Fruit fly (Drosophila melanogaster) whole organism, embryonic: ENCODE data around the gene CG31952.
A peak's percentile ranks its signal among the peaks of the same experiment; 100 is the strongest.

ENCODE experiments used
- Asciz ChIP-seq: fragments of 200-800 bp; sonication (Bioruptor generic); optimal IDR thresholded peaks from 2 replicates; lab custom pipeline; 2017; ENCODE audit warnings: missing biosample characterization, mild to moderate bottlenecking, missing genetic modification characterization, missing genetic modification reagents
- Atf-2 ChIP-seq: fragments of 200-800 bp; sonication (Bioruptor generic); optimal IDR thresholded peaks from 2 replicates; lab custom pipeline; 2016; ENCODE audit warnings: missing biosample characterization, missing genetic modification characterization
- Atf3 ChIP-seq: fragments of 200-800 bp; sonication (Bioruptor generic); optimal IDR thresholded peaks from 3 replicates; lab custom pipeline; 2016; ENCODE audit warnings: missing biosample characterization, missing genetic modification characterization
- BtbVII ChIP-seq: fragments of 200-800 bp; sonication (Bioruptor generic); optimal IDR thresholded peaks from 3 replicates; lab custom pipeline; 2017; ENCODE audit warnings: missing biosample characterization, mild to moderate bottlenecking, missing genetic modification characterization
- C15 ChIP-seq: fragments of 200-800 bp; sonication (Bioruptor generic); IDR thresholded peaks from 3 replicates; pipeline ENCODE4 v1.3.6; 2022; ENCODE audit warnings: missing biosample characterization, missing genetic modification characterization
- CG11247 ChIP-seq: fragments of 200-800 bp; sonication (Bioruptor generic); IDR thresholded peaks from 2 replicates; pipeline ENCODE4 v1.3.6; 2022; ENCODE audit warnings: missing biosample characterization, missing genetic modification characterization
- CG13123 ChIP-seq: fragments of 200-800 bp; sonication (Bioruptor generic); optimal IDR thresholded peaks from 2 replicates; lab custom pipeline; 2016; ENCODE audit warnings: missing biosample characterization, missing genetic modification characterization
- CG14667 ChIP-seq: fragments of 200-800 bp; sonication (Bioruptor generic); IDR thresholded peaks from 2 replicates; pipeline ENCODE4 v1.3.6; 2022; ENCODE audit warnings: missing biosample characterization, missing genetic modification characterization
- CG1603 ChIP-seq: fragments of 200-800 bp; sonication (Bioruptor generic); optimal IDR thresholded peaks from 2 replicates; lab custom pipeline; 2019; ENCODE audit warnings: missing biosample characterization, mild to moderate bottlenecking, missing genetic modification characterization, moderate library complexity
- CG2116 ChIP-seq: fragments of 200-800 bp; sonication (Bioruptor generic); optimal IDR thresholded peaks from 3 replicates; lab custom pipeline; 2018; ENCODE audit warnings: missing biosample characterization, mild to moderate bottlenecking, missing genetic modification characterization
- CG2889 ChIP-seq: fragments of 200-800 bp; sonication (Bioruptor generic); IDR thresholded peaks from 3 replicates; pipeline ENCODE4 v1.3.6; 2022; ENCODE audit warnings: missing biosample characterization, missing genetic modification characterization
- CG31365 ChIP-seq: fragments of 200-800 bp; sonication (Bioruptor generic); optimal IDR thresholded peaks from 2 replicates; lab custom pipeline; 2018; ENCODE audit warnings: missing biosample characterization, mild to moderate bottlenecking, missing genetic modification characterization
- CG33213 ChIP-seq: fragments of 200-800 bp; sonication (Bioruptor generic); optimal IDR thresholded peaks from 3 replicates; lab custom pipeline; 2016; ENCODE audit warnings: missing biosample characterization, missing genetic modification characterization
- CG34376 ChIP-seq: fragments of 200-800 bp; sonication (Bioruptor generic); optimal IDR thresholded peaks from 2 replicates; lab custom pipeline; 2018; ENCODE audit warnings: missing biosample characterization, mild to moderate bottlenecking, missing genetic modification characterization
- CG4328 ChIP-seq: fragments of 200-800 bp; sonication (Bioruptor generic); optimal IDR thresholded peaks from 3 replicates; lab custom pipeline; 2017; ENCODE audit warnings: missing biosample characterization, missing genetic modification reagents, missing genetic modification characterization
- CG5245 ChIP-seq: fragments of 200-800 bp; sonication (Bioruptor generic); optimal IDR thresholded peaks from 3 replicates; lab custom pipeline; 2016; ENCODE audit warnings: missing biosample characterization, missing genetic modification characterization
- CG6689 ChIP-seq: fragments of 200-800 bp; sonication (Bioruptor generic); IDR thresholded peaks from 2 replicates; pipeline ENCODE4 v1.3.6; 2022; ENCODE audit warnings: missing biosample characterization, missing genetic modification characterization
- CG8281 ChIP-seq: fragments of 200-800 bp; sonication (Bioruptor generic); optimal IDR thresholded peaks from 2 replicates; lab custom pipeline; 2018; ENCODE audit warnings: missing biosample characterization, mild to moderate bottlenecking, missing genetic modification characterization, moderate library complexity
- CG9876 ChIP-seq: fragments of 200-800 bp; sonication (Bioruptor generic); optimal IDR thresholded peaks from 2 replicates; lab custom pipeline; 2016; ENCODE audit warnings: missing biosample characterization, missing genetic modification characterization
- CHES-1-like ChIP-seq: fragments of 200-800 bp; sonication (Bioruptor generic); optimal IDR thresholded peaks from 2 replicates; lab custom pipeline; 2016; ENCODE audit warnings: missing biosample characterization, missing genetic modification characterization
- Dbx ChIP-seq: fragments of 200-800 bp; sonication (Bioruptor generic); IDR thresholded peaks from 3 replicates; pipeline ENCODE4 v1.3.6; 2022; ENCODE audit warnings: missing biosample characterization, missing genetic modification characterization
- Deaf1 ChIP-seq: fragments of 200-800 bp; optimal IDR thresholded peaks from 3 replicates; lab custom pipeline; 2019; ENCODE audit warnings: missing biosample characterization, mild to moderate bottlenecking, missing genetic modification characterization, moderate library complexity
- Dek ChIP-seq: fragments of 200-800 bp; sonication (Bioruptor generic); optimal IDR thresholded peaks from 3 replicates; lab custom pipeline; 2019; ENCODE audit warnings: missing biosample characterization, mild to moderate bottlenecking, missing genetic modification characterization, moderate library complexity
- Doc3 ChIP-seq: fragments of 200-800 bp; sonication (Bioruptor generic); IDR thresholded peaks from 3 replicates; pipeline ENCODE4 v1.3.6; 2022; ENCODE audit warnings: missing biosample characterization, missing genetic modification characterization; ENCODE audit not compliant: partially characterized antibody
- Dref ChIP-seq: fragments of 200-800 bp; sonication (Bioruptor generic); IDR thresholded peaks from 2 replicates; pipeline ENCODE4 v1.3.6; 2022; ENCODE audit warnings: missing biosample characterization, missing genetic modification characterization
- E2f2 ChIP-seq: fragments of 200-800 bp; sonication (Bioruptor generic); IDR thresholded peaks from 2 replicates; pipeline ENCODE4 v1.3.6; 2022; ENCODE audit warnings: missing biosample characterization, missing genetic modification characterization
- Eip74EF ChIP-seq, 2 experiments: fragments of 200-800 bp in 1 of 2; fragments of >200 bp in 1 of 2; sonication (Bioruptor generic) in 1 of 2; optimal IDR thresholded peaks; 2 replicates each; lab custom pipeline; 2017 to 2019; ENCODE audit warnings: missing biosample characterization in 2 of 2, missing genetic modification characterization in 2 of 2, mild to moderate bottlenecking in 1 of 2, moderate library complexity in 1 of 2
- Gsc ChIP-seq: fragments of 200-800 bp; sonication (Bioruptor generic); IDR thresholded peaks from 2 replicates; pipeline ENCODE4 v1.3.6; 2022; ENCODE audit warnings: missing biosample characterization, missing genetic modification characterization
- Hr3 ChIP-seq: fragments of 200-800 bp; sonication (Bioruptor generic); optimal IDR thresholded peaks from 3 replicates; lab custom pipeline; 2016; ENCODE audit warnings: missing biosample characterization, missing genetic modification characterization
- Hsf ChIP-seq: fragments of 200-800 bp; sonication (Bioruptor generic); optimal IDR thresholded peaks from 3 replicates; lab custom pipeline; 2016; ENCODE audit warnings: missing biosample characterization, missing genetic modification characterization
- Kr ChIP-seq: fragments of 200-800 bp; sonication (Bioruptor generic); optimal IDR thresholded peaks from 2 replicates; lab custom pipeline; 2017; ENCODE audit warnings: missing biosample characterization, mild to moderate bottlenecking, missing genetic modification characterization
- Lhr ChIP-seq: fragments of 200-800 bp; sonication (Bioruptor generic); optimal IDR thresholded peaks from 3 replicates; lab custom pipeline; 2017; ENCODE audit warnings: mild to moderate bottlenecking, missing biosample characterization, missing genetic modification reagents, missing genetic modification characterization
- Lpt ChIP-seq: fragments of >200 bp; optimal IDR thresholded peaks from 2 replicates; lab custom pipeline; 2018; ENCODE audit warnings: missing biosample characterization, missing genetic modification characterization
- Mrtf ChIP-seq: fragments of 200-800 bp; sonication (Bioruptor generic); IDR thresholded peaks from 3 replicates; pipeline ENCODE4 v1.3.6; 2022; ENCODE audit warnings: missing biosample characterization, missing genetic modification characterization
- NC2α ChIP-seq: fragments of 200-800 bp; sonication (Bioruptor generic); optimal IDR thresholded peaks from 2 replicates; lab custom pipeline; 2016; ENCODE audit warnings: missing biosample characterization, missing genetic modification characterization
- Stat92E ChIP-seq, 3 experiments: fragments of >200 bp in 2 of 3; fragments of 200-800 bp in 1 of 3; sonication (Bioruptor generic) in 1 of 3; optimal IDR thresholded peaks; 2 replicates each; lab custom pipeline; 2017 to 2019; ENCODE audit warnings: missing biosample characterization in 3 of 3, missing genetic modification characterization in 3 of 3, mild to moderate bottlenecking in 1 of 3, moderate library complexity in 1 of 3
- abd-A ChIP-seq: fragments of 200-800 bp; sonication (Bioruptor generic); optimal IDR thresholded peaks from 3 replicates; lab custom pipeline; 2019; ENCODE audit warnings: missing biosample characterization, mild to moderate bottlenecking, missing genetic modification characterization, moderate library complexity
- amos ChIP-seq: fragments of 200-800 bp; sonication (Bioruptor generic); IDR thresholded peaks from 2 replicates; pipeline ENCODE4 v1.3.6; 2022; ENCODE audit warnings: missing biosample characterization, missing genetic modification characterization; ENCODE audit not compliant: partially characterized antibody
- crp ChIP-seq, 2 experiments: fragments of 200-800 bp; sonication (Bioruptor generic); optimal IDR thresholded peaks; 2 replicates in 1 of 2; 3 replicates in 1 of 2; lab custom pipeline; 2017; ENCODE audit warnings: missing biosample characterization in 2 of 2, missing genetic modification characterization in 2 of 2, mild to moderate bottlenecking in 1 of 2, moderate library complexity in 1 of 2
- cwo ChIP-seq: fragments of 200-800 bp; sonication (Bioruptor generic); optimal IDR thresholded peaks from 3 replicates; lab custom pipeline; 2017; ENCODE audit warnings: missing biosample characterization, missing genetic modification characterization, mild to moderate bottlenecking, moderate library complexity, missing genetic modification reagents
- dan ChIP-seq: fragments of 200-800 bp; sonication (Bioruptor generic); IDR thresholded peaks from 2 replicates; pipeline ENCODE4 v1.3.6; 2022; ENCODE audit warnings: missing biosample characterization, missing genetic modification characterization
- hb ChIP-seq: fragments of 200-800 bp; sonication (Bioruptor generic); IDR thresholded peaks from 3 replicates; pipeline ENCODE4 v1.3.6; 2022; ENCODE audit warnings: missing biosample characterization, missing genetic modification characterization; ENCODE audit not compliant: partially characterized antibody
- inv ChIP-seq: fragments of 200-800 bp; sonication (Bioruptor generic); IDR thresholded peaks from 2 replicates; pipeline ENCODE4 v1.3.6; 2022; ENCODE audit warnings: missing biosample characterization, missing genetic modification characterization; ENCODE audit not compliant: partially characterized antibody
- otp ChIP-seq: fragments of 200-800 bp; sonication (Bioruptor generic); IDR thresholded peaks from 3 replicates; pipeline ENCODE4, ENCODE4 v1.3.6; 2022; ENCODE audit warnings: missing biosample characterization, missing genetic modification characterization
- repo ChIP-seq: fragments of 200-800 bp; sonication (Bioruptor generic); optimal IDR thresholded peaks from 2 replicates; lab custom pipeline; 2016; ENCODE audit warnings: missing biosample characterization, missing genetic modification characterization
- row ChIP-seq: fragments of 200-800 bp; sonication (Bioruptor generic); IDR thresholded peaks from 3 replicates; pipeline ENCODE4 v1.3.6; 2022; ENCODE audit warnings: missing biosample characterization, missing genetic modification characterization
- scrt ChIP-seq: fragments of 200-800 bp; sonication (Bioruptor generic); optimal IDR thresholded peaks from 2 replicates; lab custom pipeline; 2018; ENCODE audit warnings: missing biosample characterization, mild to moderate bottlenecking, missing genetic modification characterization, moderate library complexity
- sisA ChIP-seq: fragments of 200-800 bp; sonication (Bioruptor generic); IDR thresholded peaks from 2 replicates; pipeline ENCODE4 v1.3.6; 2022; ENCODE audit warnings: missing biosample characterization, missing genetic modification characterization
- slou ChIP-seq: fragments of 200-800 bp; sonication (Bioruptor generic); optimal IDR thresholded peaks from 3 replicates; lab custom pipeline; 2016; ENCODE audit warnings: missing biosample characterization, missing genetic modification characterization
- sna ChIP-seq: fragments of 200-800 bp; sonication (Bioruptor generic); IDR thresholded peaks from 2 replicates; pipeline ENCODE4 v1.3.6; 2022; ENCODE audit warnings: missing biosample characterization, missing genetic modification characterization; ENCODE audit not compliant: partially characterized antibody
- sr ChIP-seq: fragments of 200-800 bp; sonication (Bioruptor generic); IDR thresholded peaks from 3 replicates; pipeline ENCODE4 v1.3.6; 2022; ENCODE audit warnings: missing biosample characterization, missing genetic modification characterization

CG31952 gene

dm6 chr2L:3372483-3372929, 44.0 kb upstream of the CG31952 start (continued):
- TF ChIP-seq Eip74EF (GFP tag; optimal IDR thresholded peaks at IDR 0.05; lab: Kevin White, UChicago) = no peak
- peak; percentile 54 for TF ChIP-seq amos
- no peak for TF ChIP-seq sna (GFP tag; lab: Robert Waterston, UW)
- no peak for TF ChIP-seq Hr3 (GFP tag; lab: Kevin White, UChicago)
- TF ChIP-seq E2f2 (GFP tag; lab: Robert Waterston, UW) = peak; percentile 10; the same call in 1 of the 2 replicates
- TF ChIP-seq Doc3 (GFP tag; lab: Robert Waterston, UW) = no peak
- no peak for TF ChIP-seq repo
- no peak for TF ChIP-seq dan
- TF ChIP-seq CG33213 (GFP tag; lab: Kevin White, UChicago) = peak; percentile 19
- no peak for TF ChIP-seq Lhr
- peak; percentile 35 for TF ChIP-seq CG1603
- no peak for TF ChIP-seq Lpt (GFP tag; lab: Kevin White, UChicago)
- TF ChIP-seq Atf3 (GFP tag; lab: Kevin White, UChicago) = no peak
- no peak for TF ChIP-seq cwo (GFP tag; lab: Kevin White, UChicago)
- TF ChIP-seq CG2116 (GFP tag; lab: Kevin White, UChicago) = no peak
- no peak for TF ChIP-seq hb (GFP tag; lab: Robert Waterston, UW)
- no peak for TF ChIP-seq Dek (tag; lab: Kevin White, UChicago)
- TF ChIP-seq CG5245 (GFP tag; lab: Kevin White, UChicago) = no peak
- peak; percentile 2 for TF ChIP-seq Hsf (GFP tag; lab: Kevin White, UChicago)
- TF ChIP-seq CG8281 = no peak
- TF ChIP-seq Dref (GFP tag; lab: Robert Waterston, UW) = no peak
- TF ChIP-seq inv (GFP tag; lab: Robert Waterston, UW) = 0 out of 2 replicates have a peak, but pooled peaks have one; percentile 23
- TF ChIP-seq CG31365 = no peak
- TF ChIP-seq abd-A = no peak
- no peak for TF ChIP-seq CG14667
- no peak for TF ChIP-seq scrt (GFP tag; lab: Kevin White, UChicago)
- TF ChIP-seq CG13123 (GFP tag; lab: Kevin White, UChicago) = no peak
- no peak; the same call in 2 of the 3 replicates for TF ChIP-seq Dbx
- TF ChIP-seq crp (GFP tag; optimal IDR thresholded peaks at IDR 0.05; lab: Kevin White, UChicago) = no peak
- TF ChIP-seq Asciz (GFP tag; lab: Kevin White, UChicago) = no peak
- TF ChIP-seq NC2α (GFP tag; lab: Kevin White, UChicago) = no peak
- peak; percentile 40; the same call in 2 of the 3 replicates for TF ChIP-seq row
- TF ChIP-seq CG9876 (GFP tag; lab: Kevin White, UChicago) = no peak
- no peak for TF ChIP-seq BtbVII (GFP tag; lab: Kevin White, UChicago)
- TF ChIP-seq sisA (GFP tag; lab: Robert Waterston, UW) = no peak
- no peak for TF ChIP-seq slou (GFP tag; lab: Kevin White, UChicago)
- TF ChIP-seq Kr (GFP tag; lab: Kevin White, UChicago) = no peak
- no peak for TF ChIP-seq Mrtf (GFP tag; lab: Robert Waterston, UW)
- TF ChIP-seq Deaf1 (tag; lab: Kevin White, UChicago) = no peak
- no peak for TF ChIP-seq sr (GFP tag; lab: Robert Waterston, UW)
- TF ChIP-seq Atf-2 (GFP tag; lab: Kevin White, UChicago) = no peak
- no peak for TF ChIP-seq CG4328 (GFP tag; lab: Kevin White, UChicago)
- TF ChIP-seq CG6689 (GFP tag; lab: Robert Waterston, UW) = no peak
- TF ChIP-seq Stat92E (GFP tag; optimal IDR thresholded peaks at IDR 0.05; lab: Kevin White, UChicago) = no peak
- no peak for TF ChIP-seq CG34376
- TF ChIP-seq CG2889 (GFP tag; lab: Robert Waterston, UW) = no peak
- TF ChIP-seq otp (GFP tag; lab: Robert Waterston, UW) = no peak
- no peak for TF ChIP-seq CHES-1-like
- no peak for TF ChIP-seq Gsc (GFP tag; lab: Robert Waterston, UW)
- no peak for TF ChIP-seq C15 (GFP tag; lab: Robert Waterston, UW)
- TF ChIP-seq CG11247 (GFP tag; lab: Robert Waterston, UW) = no peak
